Fruit fly (Drosophila melanogaster): ENCODE measurements around the gene fuss.
A peak's percentile ranks its signal among the peaks of the same experiment; 100 is the strongest.

Gene fuss

dm6 chr4:1026806-1027431, 48.6 kb upstream of the fuss start, which contains the start of gene PlexA (continued):
- TF ChIP-seq org-1 (GFP tag; optimal IDR thresholded peaks at IDR 0.05) (no peak), prd (optimal IDR thresholded peaks at IDR 0.05) (no peak), prd (GFP tag; IDR thresholded peaks at IDR 0.05) (peak; percentile 98), jigr1 (GFP tag; IDR thresholded peaks at IDR 0.05) (peak; percentile 91; the same call in 2 of the 3 replicates), lbe (GFP tag; optimal IDR thresholded peaks at IDR 0.05) (no peak), Bdp1 (GFP tag; optimal IDR thresholded peaks at IDR 0.05) (peak; percentile 47), CG4360 (GFP tag; IDR thresholded peaks at IDR 0.05) (peak; percentile 69), CG17361 (GFP tag; IDR thresholded peaks at IDR 0.05) (peak; percentile 93), dan (GFP tag; IDR thresholded peaks at IDR 0.05) (no peak), E2f1 (GFP tag; IDR thresholded peaks at IDR 0.05) (peak; percentile 94), Jarid2 (GFP tag; optimal IDR thresholded peaks at IDR 0.05) (no peak), CG32772 (GFP tag; IDR thresholded peaks at IDR 0.05) (peak; percentile 96; the same call in 1 of the 2 replicates), zen2 (GFP tag; IDR thresholded peaks at IDR 0.05; ENCODE audit: partially characterized antibody) (no peak), B-H1 (GFP tag; IDR thresholded peaks at IDR 0.05) (peak; percentile 94), MBD-R2 (GFP tag; IDR thresholded peaks at IDR 0.05) (peak; percentile 73), eve (GFP tag; optimal IDR thresholded peaks at IDR 0.05) (no peak), yki (optimal IDR thresholded peaks at IDR 0.05) (no peak), schlank (tag; optimal IDR thresholded peaks at IDR 0.05) (peak; percentile 60), CG9876 (GFP tag; optimal IDR thresholded peaks at IDR 0.05) (peak; percentile 70), CG16813 (GFP tag; IDR thresholded peaks at IDR 0.05; ENCODE audit: partially characterized antibody) (peak; percentile 84), pzg (GFP tag; optimal IDR thresholded peaks at IDR 0.05) (peak; percentile 78), Scr (GFP tag; IDR thresholded peaks at IDR 0.05; ENCODE audit: partially characterized antibody) (peak; percentile 73), Aef1 (GFP tag; IDR thresholded peaks at IDR 0.05) (peak; percentile 96), fu2 (GFP tag; optimal IDR thresholded peaks at IDR 0.05) (peak; percentile 28), CG43689 (GFP tag; IDR thresholded peaks at IDR 0.05) (no peak), Ada2b (GFP tag; IDR thresholded peaks at IDR 0.05) (peak; percentile 89), HLH4C (GFP tag; IDR thresholded peaks at IDR 0.05; ENCODE audit: partially characterized antibody) (no peak; the same call in 2 of the 3 replicates), da (GFP tag; optimal IDR thresholded peaks at IDR 0.05) (no peak), E2f2 (GFP tag; IDR thresholded peaks at IDR 0.05) (peak; percentile 66), CG14014 (GFP tag; IDR thresholded peaks at IDR 0.05) (peak; percentile 97), vnd (GFP tag; IDR thresholded peaks at IDR 0.05; ENCODE audit: partially characterized antibody) (peak; percentile 66; the same call in 2 of the 3 replicates), Dll (GFP tag; IDR thresholded peaks at IDR 0.05; ENCODE audit: partially characterized antibody) (peak; percentile 70), hkb (optimal IDR thresholded peaks at IDR 0.05) (no peak), hkb (GFP tag; IDR thresholded peaks at IDR 0.05) (peak; percentile 81), tll (GFP tag; optimal IDR thresholded peaks at IDR 0.05) (no peak), nom (GFP tag; optimal IDR thresholded peaks at IDR 0.05) (no peak), CG15514 (GFP tag; optimal IDR thresholded peaks at IDR 0.05) (peak; percentile 81), pnt (GFP tag; optimal IDR thresholded peaks at IDR 0.05) (peak; percentile 82), ab (GFP tag; optimal IDR thresholded peaks at IDR 0.05) (peak; percentile 64), CG18764 (GFP tag; optimal IDR thresholded peaks at IDR 0.05) (peak; percentile 77), CG2678 (tag; optimal IDR thresholded peaks at IDR 0.05) (no peak), toy (GFP tag; IDR thresholded peaks at IDR 0.05) (peak; percentile 95; the same call in 1 of the 2 replicates), D19B (GFP tag; optimal IDR thresholded peaks at IDR 0.05) (peak; percentile 68), CG10979 (tag; optimal IDR thresholded peaks at IDR 0.05) (peak; percentile 72), CG18476 (GFP tag; optimal IDR thresholded peaks at IDR 0.05) (peak; percentile 53), Hand (GFP tag; optimal IDR thresholded peaks at IDR 0.05) (peak; percentile 26), CG10543 (GFP tag; optimal IDR thresholded peaks at IDR 0.05) (peak; percentile 43), CG18011 (GFP tag; optimal IDR thresholded peaks at IDR 0.05) (peak; percentile 13), CG15601 (tag; optimal IDR thresholded peaks at IDR 0.05) (peak; percentile 77), CG7745 (tag; optimal IDR thresholded peaks at IDR 0.05) (no peak)
